Worm (Caenorhabditis elegans): ENCODE results near the gene him-10.
A peak's percentile ranks its signal among the peaks of the same experiment; 100 is the strongest.

him-10 gene

DNA sequence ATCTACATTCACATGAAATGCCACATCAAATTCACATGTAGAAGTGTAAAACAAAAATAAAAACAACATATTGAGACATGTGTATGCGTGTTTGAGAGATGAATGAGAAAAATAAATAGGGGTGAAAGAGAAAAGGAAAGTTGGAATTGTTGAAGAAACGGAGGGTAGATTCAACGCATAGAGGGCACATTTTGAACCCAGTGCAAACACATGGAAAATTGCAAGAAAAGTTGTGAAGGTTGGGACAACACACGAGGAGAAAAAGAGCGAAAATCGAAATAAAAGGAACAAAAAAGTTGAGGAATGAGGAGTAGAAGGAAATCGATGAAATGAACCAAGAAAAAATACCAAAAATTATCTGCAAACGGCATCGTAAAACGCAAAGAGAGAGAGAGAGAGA, 36.5 kb downstream of the him-10 start:
- TF ChIP-seq F10E7.11 (tag; optimal IDR thresholded peaks at IDR 0.05) = no peak
- TF ChIP-seq gei-17 (GFP tag; optimal IDR thresholded peaks at IDR 0.05) = no peak
- no peak for TF ChIP-seq nhr-179 (tag; optimal IDR thresholded peaks at IDR 0.05)
- TF ChIP-seq repo-1 (tag; optimal IDR thresholded peaks at IDR 0.05) = no peak
- TF ChIP-seq lin-54 (GFP tag; optimal IDR thresholded peaks at IDR 0.05) = no peak
- no peak for TF ChIP-seq F39B2.1 (GFP tag; IDR thresholded peaks at IDR 0.05)
- no peak for TF ChIP-seq ceh-79 (tag; optimal IDR thresholded peaks at IDR 0.05)
- TF ChIP-seq F37B4.10 (GFP tag; IDR thresholded peaks at IDR 0.05) = no peak
- TF ChIP-seq ama-1 (optimal IDR thresholded peaks at IDR 0.05) = no peak
- no peak for TF ChIP-seq ama-1 (GFP tag; optimal IDR thresholded peaks at IDR 0.05)
- TF ChIP-seq hrde-1 (tag; optimal IDR thresholded peaks at IDR 0.05; ENCODE audit: borderline replicate concordance) = no peak
- no peak for TF ChIP-seq rpc-1 (optimal IDR thresholded peaks at IDR 0.05)
- no peak for TF ChIP-seq rpc-1 (tag; optimal IDR thresholded peaks at IDR 0.05)
- no peak for TF ChIP-seq Y56A3A.18 (GFP tag; IDR thresholded peaks at IDR 0.05)
- no peak for TF ChIP-seq ceh-91 (GFP tag; IDR thresholded peaks at IDR 0.05)
- no peak for TF ChIP-seq ztf-25 (GFP tag; IDR thresholded peaks at IDR 0.05)
- TF ChIP-seq lir-1 (GFP tag; conservative IDR thresholded peaks at IDR 0.05) = no peak
- TF ChIP-seq ceh-100 (GFP tag; IDR thresholded peaks at IDR 0.05) = no peak
- TF ChIP-seq sea-2 (GFP tag; IDR thresholded peaks at IDR 0.05) = no peak

DNA sequence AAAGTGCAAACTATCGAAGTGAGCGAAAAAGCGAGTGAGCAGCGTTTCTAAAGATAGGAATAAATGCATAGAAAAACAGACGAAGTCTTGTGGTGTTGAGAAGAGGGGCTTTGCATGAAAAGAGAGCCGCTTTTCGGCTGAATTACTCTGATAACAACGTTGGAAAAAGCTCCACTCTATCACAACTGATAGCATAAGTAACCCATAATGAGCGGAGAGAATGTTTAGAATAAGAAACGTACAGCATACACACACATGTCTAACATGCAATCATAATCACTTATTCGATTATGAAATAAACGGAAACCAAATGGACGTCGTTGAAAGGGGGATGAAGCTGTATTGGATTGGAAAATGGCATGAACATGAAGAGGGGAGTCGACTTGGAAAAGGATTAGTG, 37.2 kb downstream of the him-10 start:
- TF ChIP-seq fkh-3 (tag; optimal IDR thresholded peaks at IDR 0.05) (no peak), cebp-1 (GFP tag; IDR thresholded peaks at IDR 0.05) (peak; percentile 21; the same call in 1 of the 2 replicates), cebp-1 (tag; optimal IDR thresholded peaks at IDR 0.05) (peak; percentile 64), ztf-25 (GFP tag; IDR thresholded peaks at IDR 0.05) (no peak), dox-1 (GFP tag; IDR thresholded peaks at IDR 0.05) (0 out of 2 replicates have a peak, but pooled peaks have one; percentile 9), C17E4.6 (GFP tag; IDR thresholded peaks at IDR 0.05) (no peak), nhr-80 (tag; optimal IDR thresholded peaks at IDR 0.05) (peak; percentile 46), F49E8.2 (tag; optimal IDR thresholded peaks at IDR 0.05; ENCODE audit: insufficient read depth) (no peak)

DNA sequence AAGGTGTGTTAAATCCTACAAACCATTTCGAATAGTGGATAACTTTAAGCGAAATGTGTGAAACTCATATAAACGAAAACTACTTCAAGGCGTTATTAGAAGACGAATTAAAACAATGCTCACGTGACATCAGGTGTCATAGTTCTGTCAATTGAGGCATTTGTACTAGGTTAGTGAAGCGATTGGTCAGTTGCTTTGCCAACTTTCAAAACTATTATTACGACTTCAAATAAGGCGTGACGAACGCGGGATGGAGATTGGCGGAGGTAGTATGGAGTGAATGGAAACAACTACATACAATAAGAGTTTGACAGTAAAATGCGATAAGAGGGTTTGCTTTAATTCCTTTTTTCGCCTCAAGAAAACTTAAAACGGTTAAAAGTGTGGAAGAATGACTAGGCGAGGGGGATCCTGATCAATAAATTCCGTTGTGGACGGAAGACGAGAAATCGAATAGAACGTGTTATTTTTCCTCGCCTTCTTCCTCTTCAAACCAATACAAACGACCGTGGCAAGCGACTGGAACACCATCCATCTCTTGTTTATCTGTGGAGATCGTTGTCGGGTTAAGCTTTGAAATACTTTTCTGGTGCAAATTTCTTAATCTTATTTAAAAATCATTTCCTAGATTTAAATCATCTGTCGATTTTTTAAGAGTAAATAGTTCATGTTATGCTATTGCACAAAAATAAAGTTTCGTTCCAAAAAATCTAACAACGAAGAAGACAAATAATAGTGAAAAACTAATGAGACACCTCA, 37.9 kb downstream of the him-10 start:
- TF ChIP-seq nfyb-1 (GFP tag; IDR thresholded peaks at IDR 0.05) (no peak), Y95B8A.8 (GFP tag; IDR thresholded peaks at IDR 0.05) (peak; percentile 13; the same call in 1 of the 2 replicates), nhr-80 (tag; optimal IDR thresholded peaks at IDR 0.05) (peak; percentile 21)

DNA sequence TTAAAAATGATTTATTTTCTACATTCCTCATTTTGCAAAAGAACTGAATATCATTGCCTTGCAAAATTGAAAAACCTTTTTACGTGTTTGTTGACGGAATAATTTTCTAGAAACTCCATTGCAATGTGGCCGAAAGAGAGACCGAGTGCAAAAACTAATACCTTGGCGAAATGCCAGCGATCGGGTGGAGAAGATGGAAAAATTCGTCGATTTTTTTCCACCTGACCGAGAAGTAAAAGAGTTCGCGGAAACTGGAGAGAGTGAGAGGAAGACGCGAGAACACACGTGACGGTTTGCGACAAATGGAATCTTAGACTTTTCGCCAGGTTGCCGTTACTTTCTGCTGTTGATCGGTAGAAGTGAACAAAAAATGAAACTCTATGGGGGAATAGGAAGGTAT, 38.6 kb downstream of the him-10 start:
- TF ChIP-seq Y56A3A.18 (GFP tag; IDR thresholded peaks at IDR 0.05) (no peak), dox-1 (GFP tag; IDR thresholded peaks at IDR 0.05) (peak; percentile 36; the same call in 1 of the 2 replicates), nfyb-1 (GFP tag; IDR thresholded peaks at IDR 0.05) (peak; percentile 21; the same call in 1 of the 2 replicates), him-1 (tag; optimal IDR thresholded peaks at IDR 0.05) (no peak), athp-1 (tag; optimal IDR thresholded peaks at IDR 0.05) (no peak), tbp1 (GFP tag; optimal IDR thresholded peaks at IDR 0.05) (peak; percentile 25), zfh-2 (GFP tag; conservative IDR thresholded peaks at IDR 0.05) (peak; percentile 59; the same call in 1 of the 2 replicates), zim-3 (tag; optimal IDR thresholded peaks at IDR 0.05) (no peak), hmg-1.2 (GFP tag; IDR thresholded peaks at IDR 0.05) (peak; percentile 19; the same call in 1 of the 2 replicates), somi-1 (GFP tag; optimal IDR thresholded peaks at IDR 0.05) (peak; percentile 13), cebp-1 (GFP tag; IDR thresholded peaks at IDR 0.05) (no peak), cebp-1 (tag; optimal IDR thresholded peaks at IDR 0.05) (peak; percentile 57)

All from whole organism, young adult.